Worm (Caenorhabditis elegans) whole organism, mixed stage, embryonic: ENCODE results near the gene spex-3.

ENCODE experiments used
- hlh-1 ChIP-seq: fragments of 150-350 bp; optimal IDR thresholded peaks from 2 replicates; lab custom pipeline; 2014; ENCODE audit warnings: missing biosample characterization, missing genetic modification reagents, missing genetic modification characterization
- lin-13 ChIP-seq: fragments of 150-350 bp; optimal IDR thresholded peaks from 2 replicates; lab custom pipeline; 2014; ENCODE audit warnings: missing biosample characterization, missing genetic modification characterization
- snpc-4 ChIP-seq: fragments of 150-350 bp; optimal IDR thresholded peaks from 2 replicates; lab custom pipeline; 2014; ENCODE audit warnings: missing biosample characterization, missing genetic modification characterization

ce11 chrIII:1705799-1706198 lies 3.6 kb upstream of the spex-3 start, which contains the start of the genes fbxa-13 and Y22D7AR.2:
- no peak for TF ChIP-seq lin-13
- TF ChIP-seq snpc-4 (tag; lab: Kevin White, UChicago): no peak
- no peak for TF ChIP-seq hlh-1 (tag; lab: Kevin White, UChicago)
